Worm (Caenorhabditis elegans) whole organism, L4/young adult: ENCODE data around the gene srh-118.
"Not testable (repeated sequence)": the region's sequence is repeated elsewhere in the genome, so short reads cannot be mapped to it uniquely, and the experiment has no call there.

Source experiments
- W03F9.2 ChIP-seq: fragments of 150-350 bp; optimal IDR thresholded peaks from 2 replicates; lab custom pipeline; 2014; ENCODE audit warnings: missing biosample characterization, missing genetic modification characterization
- dao-5 ChIP-seq: sonication (generic microtip); optimal IDR thresholded peaks from 2 replicates; lab custom pipeline; 2016; ENCODE audit warnings: missing genotype, missing genetic modification characterization, moderate library complexity, missing compliant biosample characterization
- him-1 ChIP-seq: sonication (generic microtip); optimal IDR thresholded peaks from 2 replicates; lab custom pipeline; 2016; ENCODE audit warnings: missing genotype, missing genetic modification reagents, missing genetic modification characterization, missing compliant biosample characterization

srh-118 gene

ce11 chrV:17500055-17500454, 4.1 kb upstream of the srh-118 start:
- TF ChIP-seq dao-5 (tag; lab: Kevin White, UChicago) (no peak), W03F9.2 (tag; lab: Kevin White, UChicago) (no peak), him-1 (tag; lab: Kevin White, UChicago) (no peak)

- TF ChIP-seq dao-5 (tag; lab: Kevin White, UChicago) (no peak), him-1 (tag; lab: Kevin White, UChicago) (no peak), W03F9.2 (tag; lab: Kevin White, UChicago) (no peak)
Observed at ce11 chrV:17493732-17494131, 2.2 kb downstream of the srh-118 start, which contains the start of gene fbxa-102. fbxa-102 (minus strand) TSS chrV:17493832.

- TF ChIP-seq him-1 (tag; lab: Kevin White, UChicago) (no peak), W03F9.2 (tag; lab: Kevin White, UChicago) (no peak), dao-5 (tag; lab: Kevin White, UChicago) (no peak)
Observed at ce11 chrV:17486034-17486433, 9.9 kb downstream of the srh-118 start, which contains the start of gene scl-24. scl-24 (plus strand) TSS chrV:17486334.

DNA sequence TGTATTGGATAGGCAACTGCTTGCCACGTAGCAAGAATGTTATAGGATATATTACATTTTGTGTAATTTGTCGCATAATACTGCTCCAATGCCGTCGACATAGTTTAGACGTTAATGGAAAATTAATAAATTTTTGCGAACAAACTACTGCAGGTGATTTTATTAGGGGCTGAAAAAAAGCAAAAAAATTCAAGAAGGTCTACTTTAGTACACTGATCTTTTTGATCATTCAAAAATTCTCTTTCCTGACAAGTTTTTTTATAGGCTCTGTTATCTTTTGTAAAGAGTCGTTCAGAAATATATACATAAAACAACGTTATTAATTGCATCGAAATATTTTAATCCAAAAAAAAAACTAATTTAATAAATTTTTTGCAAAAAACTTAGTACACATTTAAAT, 10.9 kb downstream of the srh-118 start, which contains the start of gene srh-111:
TSS of gene srh-111 (minus strand) at position 101 of the 400 bp plus-strand sequence.
- no peak for TF ChIP-seq W03F9.2 (tag; lab: Kevin White, UChicago)
- TF ChIP-seq him-1 (tag; lab: Kevin White, UChicago): no peak
- no peak for TF ChIP-seq dao-5 (tag; lab: Kevin White, UChicago)

- TF ChIP-seq W03F9.2 (tag; lab: Kevin White, UChicago) (no peak), him-1 (tag; lab: Kevin White, UChicago) (no peak), dao-5 (tag; lab: Kevin White, UChicago) (no peak)
Observed at ce11 chrV:17476490-17476889, 19.5 kb downstream of the srh-118 start, which contains the start of gene srbc-61. srbc-61 (plus strand) TSS chrV:17476790.

ce11 chrV:17473699-17474098, 22.3 kb downstream of the srh-118 start, which contains the start of gene srh-123:
srh-123 (plus strand) TSS chrV:17473999.
- TF ChIP-seq dao-5 (tag; lab: Kevin White, UChicago): no peak
- TF ChIP-seq him-1 (tag; lab: Kevin White, UChicago): no peak
- no peak for TF ChIP-seq W03F9.2 (tag; lab: Kevin White, UChicago)

DNA sequence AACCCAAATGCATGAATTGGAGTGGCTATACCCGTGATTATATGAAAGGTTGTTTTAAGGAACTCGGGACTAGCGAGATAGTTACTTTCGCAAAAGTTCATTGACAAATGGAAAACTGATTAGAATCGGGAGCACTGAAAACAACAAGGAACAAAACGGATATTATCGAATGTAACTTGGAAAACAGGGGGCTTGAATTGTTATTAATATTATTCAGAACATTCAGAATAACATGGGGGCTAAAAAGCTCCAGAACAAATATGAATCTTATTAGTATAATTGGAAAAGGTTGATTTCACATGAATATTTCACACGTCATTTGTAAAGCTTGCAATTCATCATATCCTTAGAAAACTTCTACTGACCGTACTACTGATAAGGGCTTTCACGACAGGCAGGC, 24.4 kb downstream of the srh-118 start, which contains the start of gene srh-235:
TSS of gene srh-235 (minus strand) at position 101 of the 400 bp plus-strand sequence.
- TF ChIP-seq him-1 (tag; lab: Kevin White, UChicago) (no peak), W03F9.2 (tag; lab: Kevin White, UChicago) (no peak), dao-5 (tag; lab: Kevin White, UChicago) (no peak)

DNA sequence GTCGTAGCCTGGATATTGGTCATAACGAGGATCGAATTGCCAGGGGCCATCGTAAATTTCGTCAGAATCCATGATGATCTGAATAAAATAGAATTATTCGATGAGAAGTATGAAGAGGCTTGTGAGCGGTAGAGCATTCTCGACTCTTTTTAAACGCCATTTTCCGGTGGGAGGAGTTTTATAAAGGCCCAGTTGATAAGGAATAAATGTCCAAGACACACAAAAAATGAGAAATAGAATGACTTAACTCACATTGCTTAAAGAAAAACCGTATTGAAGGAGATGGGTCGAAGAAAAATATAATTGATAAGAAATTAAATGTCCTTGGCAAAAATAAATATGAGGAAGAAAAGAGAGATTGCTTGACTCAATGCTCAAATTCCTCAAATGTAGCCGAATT, 26.8 kb downstream of the srh-118 start, which contains the start of gene F20E11.17:
TSS of gene F20E11.17 (minus strand) at position 101 of the 400 bp plus-strand sequence.
- TF ChIP-seq W03F9.2 (tag; lab: Kevin White, UChicago) (no peak), him-1 (tag; lab: Kevin White, UChicago) (no peak), dao-5 (tag; lab: Kevin White, UChicago) (no peak)

ce11 chrV:17467881-17468280, 28.1 kb downstream of the srh-118 start:
- TF ChIP-seq dao-5 (tag; lab: Kevin White, UChicago) (no peak), him-1 (tag; lab: Kevin White, UChicago) (no peak), W03F9.2 (tag; lab: Kevin White, UChicago) (no peak)

ce11 chrV:17466751-17467150, 29.2 kb downstream of the srh-118 start, which contains the start of gene srw-72:
srw-72 (plus strand) TSS chrV:17467051.
- no peak for TF ChIP-seq him-1 (tag; lab: Kevin White, UChicago)
- TF ChIP-seq W03F9.2 (tag; lab: Kevin White, UChicago): no peak
- no peak for TF ChIP-seq dao-5 (tag; lab: Kevin White, UChicago)

- TF ChIP-seq W03F9.2, him-1, dao-5 (tag; lab: Kevin White, UChicago): not testable (repeated sequence)
Observed at ce11 chrV:17464278-17464677, 31.7 kb downstream of the srh-118 start, which contains the start of gene F20E11.7. F20E11.7 (plus strand) TSS chrV:17464578.

DNA sequence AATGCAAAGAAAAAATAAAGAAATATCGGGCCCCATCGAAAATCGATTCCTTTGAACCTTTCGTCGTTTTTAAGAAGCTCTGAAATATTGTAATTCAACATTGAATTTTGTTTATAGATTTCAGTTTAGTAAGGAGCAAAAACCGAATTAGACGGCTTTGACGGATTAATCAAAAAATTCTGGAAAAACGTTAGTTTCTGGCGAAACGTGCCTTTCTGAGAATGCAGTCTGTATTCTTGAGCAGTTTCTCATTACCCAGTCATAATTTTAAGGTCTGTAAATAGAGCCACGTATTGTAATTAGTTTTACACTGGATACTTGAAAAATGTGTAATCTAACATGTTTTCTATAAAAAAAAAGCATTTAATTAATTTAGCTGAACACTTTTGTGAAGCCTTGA, 35.9 kb downstream of the srh-118 start, which contains the start of gene srz-48:
TSS of gene srz-48 (minus strand) at position 101 of the 400 bp plus-strand sequence.
- TF ChIP-seq him-1 (tag; lab: Kevin White, UChicago) (no peak), dao-5 (tag; lab: Kevin White, UChicago) (no peak), W03F9.2 (tag; lab: Kevin White, UChicago) (no peak)

ce11 chrV:17458069-17458468, 37.9 kb downstream of the srh-118 start, which contains the start of gene str-200:
str-200 (minus strand) TSS chrV:17458169.
- TF ChIP-seq dao-5 (tag; lab: Kevin White, UChicago) (no peak), W03F9.2 (tag; lab: Kevin White, UChicago) (no peak), him-1 (tag; lab: Kevin White, UChicago) (no peak)
